Worm (Caenorhabditis elegans) whole organism, L1 larva: ENCODE measurements around the gene hda-2.

Source experiments
- C04F5.9 ChIP-seq: sonication (generic microtip); optimal IDR thresholded peaks from 2 replicates; lab custom pipeline; 2016; ENCODE audit warnings: missing genetic modification characterization, missing compliant biosample characterization
- F16B12.6 ChIP-seq: fragments of 150-350 bp; optimal IDR thresholded peaks from 2 replicates; lab custom pipeline; 2014; ENCODE audit warnings: missing biosample characterization, missing genetic modification characterization
- Y116A8C.19 ChIP-seq: sonication (generic microtip); optimal IDR thresholded peaks from 2 replicates; lab custom pipeline; 2016; ENCODE audit warnings: missing compliant biosample characterization, missing genetic modification characterization, borderline replicate concordance
- ama-1 ChIP-seq: fragments of 150-350 bp; optimal IDR thresholded peaks from 2 replicates; lab custom pipeline; 2014
- blmp-1 ChIP-seq: fragments of 150-350 bp; optimal IDR thresholded peaks from 2 replicates; lab custom pipeline; 2014; ENCODE audit warnings: missing biosample characterization, missing genetic modification characterization
- ceh-63 ChIP-seq: fragments of 200-800 bp; sonication (Bioruptor generic); optimal IDR thresholded peaks from 2 replicates; lab custom pipeline; 2018; ENCODE audit warnings: mild to moderate bottlenecking, missing genetic modification characterization, missing compliant biosample characterization
- ceh-82 ChIP-seq, 3 experiments: fragments of 150-350 bp in 1 of 3; sonication (generic microtip) in 2 of 3; optimal IDR thresholded peaks; 2 replicates each; lab custom pipeline; 2014 to 2017; ENCODE audit warnings: missing biosample characterization in 3 of 3, missing genetic modification characterization in 3 of 3
- ceh-90 ChIP-seq: sonication (generic microtip); optimal IDR thresholded peaks from 2 replicates; lab custom pipeline; 2016; ENCODE audit warnings: missing genetic modification characterization, missing compliant biosample characterization
- dsc-1 ChIP-seq: sonication (generic microtip); optimal IDR thresholded peaks from 2 replicates; lab custom pipeline; 2016; ENCODE audit warnings: mild to moderate bottlenecking, missing genetic modification characterization, missing compliant biosample characterization
- efl-3 ChIP-seq: fragments of 200-800 bp; sonication (Bioruptor generic); optimal IDR thresholded peaks from 2 replicates; lab custom pipeline; 2018; ENCODE audit warnings: mild to moderate bottlenecking, missing genetic modification characterization, missing compliant biosample characterization
- egl-27 ChIP-seq, 2 experiments: fragments of 150-350 bp in 1 of 2; sonication (generic microtip); optimal IDR thresholded peaks; 3 replicates each; lab custom pipeline; 2017 to 2018; ENCODE audit warnings: missing biosample characterization in 2 of 2, missing genetic modification characterization in 2 of 2, missing genetic modification reagents in 2 of 2
- elt-2 ChIP-seq: sonication (generic microtip); optimal IDR thresholded peaks from 2 replicates; lab custom pipeline; 2016; ENCODE audit warnings: missing genetic modification characterization, mild to moderate bottlenecking, inconsistent platforms, missing compliant biosample characterization, missing genetic modification reagents
- elt-3 ChIP-seq, 6 experiments: fragments of 150-350 bp in 1 of 6; sonication (generic microtip); optimal IDR thresholded peaks; 2 replicates each; lab custom pipeline; 2017 to 2018; ENCODE audit warnings: missing biosample characterization in 6 of 6, missing genetic modification characterization in 6 of 6, inconsistent platforms in 1 of 6
- fkh-4 ChIP-seq: sonication (generic microtip); optimal IDR thresholded peaks from 2 replicates; lab custom pipeline; 2016; ENCODE audit warnings: missing compliant biosample characterization, missing genetic modification characterization, borderline replicate concordance
- fkh-8 ChIP-seq: sonication (generic microtip); optimal IDR thresholded peaks from 2 replicates; lab custom pipeline; 2016; ENCODE audit warnings: mild to moderate bottlenecking, missing genetic modification characterization, missing compliant biosample characterization
- fos-1 ChIP-seq: fragments of 150-350 bp; optimal IDR thresholded peaks from 2 replicates; lab custom pipeline; 2014; ENCODE audit warnings: missing biosample characterization, missing genetic modification characterization
- grh-1 ChIP-seq: fragments of 200-800 bp; sonication (Bioruptor generic); IDR thresholded peaks from 2 replicates; pipeline ENCODE4 v1.3.6; 2022; ENCODE audit warnings: missing genetic modification reagents, missing genetic modification characterization, missing compliant biosample characterization
- hpl-2 ChIP-seq: fragments of 150-350 bp; optimal IDR thresholded peaks from 2 replicates; lab custom pipeline; 2014; ENCODE audit warnings: missing biosample characterization, missing genetic modification reagents, missing genetic modification characterization
- isw-1 ChIP-seq: fragments of 200-800 bp; sonication (Bioruptor generic); IDR thresholded peaks from 2 replicates; pipeline ENCODE4 v1.3.6; 2022; ENCODE audit warnings: missing genetic modification characterization, missing compliant biosample characterization
- lin-13 ChIP-seq: fragments of 150-350 bp; optimal IDR thresholded peaks from 2 replicates; lab custom pipeline; 2014; ENCODE audit warnings: missing biosample characterization, missing genetic modification reagents, missing genetic modification characterization
- lin-14 ChIP-seq: fragments of 200-800 bp; sonication (Bioruptor generic); optimal IDR thresholded peaks from 2 replicates; lab custom pipeline; 2018; ENCODE audit warnings: mild to moderate bottlenecking, missing genetic modification characterization, moderate library complexity, missing compliant biosample characterization
- lin-15B ChIP-seq: fragments of 150-350 bp; sonication (generic microtip); optimal IDR thresholded peaks from 3 replicates; lab custom pipeline; 2014; ENCODE audit warnings: missing biosample characterization, missing genetic modification characterization
- mdl-1 ChIP-seq, 2 experiments: fragments of 150-350 bp; optimal IDR thresholded peaks; 2 replicates each; lab custom pipeline; 2014 to 2017; ENCODE audit warnings: missing biosample characterization in 2 of 2, missing genetic modification characterization in 2 of 2, inconsistent platforms in 1 of 2
- nhr-11 ChIP-seq: fragments of 150-350 bp; optimal IDR thresholded peaks from 2 replicates; lab custom pipeline; 2014; ENCODE audit warnings: missing biosample characterization, missing genetic modification characterization
- nhr-12 ChIP-seq: sonication (generic microtip); optimal IDR thresholded peaks from 2 replicates; lab custom pipeline; 2017; ENCODE audit warnings: missing biosample characterization, missing genetic modification characterization
- nhr-19 ChIP-seq: fragments of 200-800 bp; sonication (Bioruptor generic); conservative IDR thresholded peaks from 2 replicates; pipeline ENCODE4 v1.3.6; 2022; ENCODE audit warnings: missing genetic modification characterization, missing compliant biosample characterization
- nhr-20 ChIP-seq: sonication (generic microtip); optimal IDR thresholded peaks from 2 replicates; lab custom pipeline; 2016; ENCODE audit warnings: mild to moderate bottlenecking, missing genetic modification characterization, missing compliant biosample characterization
- nhr-237 ChIP-seq: fragments of 150-350 bp; optimal IDR thresholded peaks from 2 replicates; lab custom pipeline; 2014; ENCODE audit warnings: missing biosample characterization, missing genetic modification characterization
- nhr-47 ChIP-seq: sonication (generic microtip); optimal IDR thresholded peaks from 2 replicates; lab custom pipeline; 2016; ENCODE audit warnings: mild to moderate bottlenecking, missing genetic modification characterization, moderate library complexity, missing compliant biosample characterization
- nhr-71 ChIP-seq: sonication (generic microtip); optimal IDR thresholded peaks from 2 replicates; lab custom pipeline; 2016; ENCODE audit warnings: mild to moderate bottlenecking, missing genetic modification characterization, moderate library complexity, missing compliant biosample characterization
- nhr-76 ChIP-seq: sonication (generic microtip); optimal IDR thresholded peaks from 2 replicates; lab custom pipeline; 2017; ENCODE audit warnings: missing biosample characterization, missing genetic modification characterization
- nhr-85 ChIP-seq: sonication (generic microtip); peaks from one replicate; lab custom pipeline; 2016; ENCODE audit warnings: missing genetic modification characterization, inconsistent platforms, missing compliant biosample characterization
- nhr-90 ChIP-seq: sonication (generic microtip); optimal IDR thresholded peaks from 2 replicates; lab custom pipeline; 2016; ENCODE audit warnings: mild to moderate bottlenecking, missing genetic modification characterization, missing compliant biosample characterization; ENCODE audit not compliant: poor library complexity
- pqm-1 ChIP-seq: sonication (generic microtip); optimal IDR thresholded peaks from 3 replicates; lab custom pipeline; 2017; ENCODE audit warnings: missing biosample characterization, missing genetic modification characterization
- skn-1 ChIP-seq: fragments of 150-350 bp; optimal IDR thresholded peaks from 2 replicates; lab custom pipeline; 2014; ENCODE audit warnings: missing biosample characterization, missing genetic modification characterization
- snu-23 ChIP-seq: sonication (generic microtip); optimal IDR thresholded peaks from 2 replicates; lab custom pipeline; 2016; ENCODE audit warnings: missing genetic modification characterization, missing compliant biosample characterization
- sox-4 ChIP-seq: sonication (generic microtip); optimal IDR thresholded peaks from 2 replicates; lab custom pipeline; 2016; ENCODE audit warnings: missing genetic modification characterization, missing compliant biosample characterization
- sptf-1 ChIP-seq: fragments of 150-350 bp; optimal IDR thresholded peaks from 2 replicates; lab custom pipeline; 2014; ENCODE audit warnings: missing biosample characterization, missing genetic modification characterization
- sup-37 ChIP-seq: fragments of 200-800 bp; sonication (Bioruptor generic); optimal IDR thresholded peaks from 2 replicates; lab custom pipeline; 2018; ENCODE audit warnings: mild to moderate bottlenecking, missing genetic modification characterization, missing compliant biosample characterization
- swsn-7 ChIP-seq: sonication (generic microtip); optimal IDR thresholded peaks from 2 replicates; lab custom pipeline; 2016; ENCODE audit warnings: missing genetic modification characterization, missing compliant biosample characterization
- tbx-2 ChIP-seq: sonication (generic microtip); optimal IDR thresholded peaks from 2 replicates; lab custom pipeline; 2016; ENCODE audit warnings: missing genetic modification characterization, missing compliant biosample characterization
- tlp-1 ChIP-seq: fragments of 150-350 bp; optimal IDR thresholded peaks from 2 replicates; lab custom pipeline; 2014; ENCODE audit warnings: missing biosample characterization, missing genetic modification characterization
- unc-30 ChIP-seq: sonication (generic microtip); optimal IDR thresholded peaks from 2 replicates; lab custom pipeline; 2017; ENCODE audit warnings: missing biosample characterization, missing genetic modification characterization
- unc-86 ChIP-seq: sonication (generic microtip); optimal IDR thresholded peaks from 2 replicates; lab custom pipeline; 2016; ENCODE audit warnings: missing genetic modification characterization, missing compliant biosample characterization
- vab-15 ChIP-seq: sonication (generic microtip); optimal IDR thresholded peaks from 2 replicates; lab custom pipeline; 2017; ENCODE audit warnings: missing genotype, mild to moderate bottlenecking, missing genetic modification characterization, missing compliant biosample characterization
- zag-1 ChIP-seq: fragments of 150-350 bp; optimal IDR thresholded peaks from 2 replicates; lab custom pipeline; 2014; ENCODE audit warnings: missing biosample characterization, missing genetic modification characterization
- zip-4 ChIP-seq: fragments of 200-800 bp; sonication (Bioruptor generic); optimal IDR thresholded peaks from 2 replicates; lab custom pipeline; 2018; ENCODE audit warnings: mild to moderate bottlenecking, missing genetic modification characterization, moderate library complexity, missing compliant biosample characterization

hda-2 gene

DNA sequence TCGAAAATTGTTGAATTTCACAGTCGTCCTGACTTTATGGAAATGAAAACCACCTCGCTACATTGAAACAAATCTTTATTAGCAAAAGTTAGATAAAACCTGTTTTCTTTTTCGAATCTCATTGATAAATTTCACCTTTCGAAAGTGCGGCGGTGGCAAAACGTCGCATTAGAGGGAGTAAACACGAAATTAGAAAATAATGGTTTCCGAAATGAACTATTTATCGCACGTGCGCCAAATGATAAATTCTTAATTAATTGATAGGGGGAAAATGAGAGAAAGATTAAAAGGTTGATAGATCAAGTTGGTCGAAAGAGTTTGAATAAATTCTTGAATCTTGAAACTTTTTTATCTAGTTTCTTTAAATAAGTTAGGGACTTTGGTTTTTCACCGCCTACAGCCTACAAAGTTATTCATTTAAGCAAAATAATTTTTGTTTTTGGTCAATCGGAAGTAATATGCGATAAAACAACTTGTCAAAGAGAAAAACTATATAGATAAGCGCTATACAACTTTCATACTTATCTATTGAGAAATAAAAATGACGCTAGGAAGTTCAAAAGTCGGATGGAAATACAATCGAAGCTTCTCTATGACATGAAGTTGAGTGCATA is 48.8 kb upstream of the hda-2 start:
- TF ChIP-seq nhr-12 (tag; lab: Kevin White, UChicago) (no peak), snu-23 (GFP tag; lab: Kevin White, UChicago) (peak; percentile 3), grh-1 (0 out of 2 replicates have a peak, but pooled peaks have one; percentile 18), ama-1 (lab: Kevin White, UChicago) (no peak), mdl-1 (tag; optimal IDR thresholded peaks at IDR 0.05; lab: Kevin White, UChicago) (no peak), elt-2 (peak; percentile 66), nhr-20 (tag; lab: Kevin White, UChicago) (peak; percentile 37), nhr-90 (tag; lab: Kevin White, UChicago) (no peak), nhr-85 (tag; lab: Kevin White, UChicago) (peak; percentile 86), vab-15 (tag; lab: Kevin White, UChicago) (no peak), lin-13 (GFP tag; lab: Kevin White, UChicago) (no peak), tbx-2 (tag; lab: Kevin White, UChicago) (peak; percentile 13), ceh-82 (tag; optimal IDR thresholded peaks at IDR 0.05; lab: Kevin White, UChicago) (no peak), lin-14 (peak; percentile 46), elt-3 (tag; optimal IDR thresholded peaks at IDR 0.05; lab: Kevin White, UChicago) (peak in 5 of 6 experiments; percentile 18 to 66 (median 33)), blmp-1 (tag; lab: Kevin White, UChicago) (peak; percentile 92), fkh-4 (tag; lab: Kevin White, UChicago) (no peak), nhr-76 (tag; lab: Kevin White, UChicago) (no peak), sup-37 (GFP tag; lab: Kevin White, UChicago) (no peak), nhr-71 (peak; percentile 37), ceh-90 (no peak)

DNA sequence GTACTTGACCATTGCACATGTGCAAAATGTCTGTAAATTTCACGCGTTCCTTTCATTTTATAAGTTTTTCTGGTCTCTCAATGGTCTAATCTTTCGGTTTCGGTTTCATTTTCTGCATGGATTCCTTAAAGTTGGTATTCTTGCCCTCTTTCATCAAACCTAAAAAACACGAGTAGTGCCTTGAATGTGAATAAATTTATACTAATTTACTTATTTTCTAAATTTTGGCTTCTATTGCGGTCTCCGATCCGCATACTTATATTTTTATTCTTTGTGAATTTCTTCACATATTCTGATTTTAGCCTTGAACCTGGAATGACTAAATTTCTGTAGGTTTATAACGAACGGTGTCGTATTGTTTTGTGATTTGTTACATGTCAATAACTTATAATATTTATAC is 43.6 kb upstream of the hda-2 start, which contains the start of gene pdha-1:
TSS of gene pdha-1 (plus strand) at position 301 of the 400 bp plus-strand sequence.
- TF ChIP-seq zip-4 (GFP tag; lab: Kevin White, UChicago) (no peak), unc-30 (tag; lab: Kevin White, UChicago) (no peak), isw-1 (no peak), pqm-1 (tag; lab: Kevin White, UChicago) (no peak), elt-2 (no peak), hpl-2 (GFP tag; lab: Kevin White, UChicago) (no peak), Y116A8C.19 (tag; lab: Kevin White, UChicago) (no peak), egl-27 (tag; optimal IDR thresholded peaks at IDR 0.05; lab: Kevin White, UChicago) (no peak), nhr-19 (GFP tag; lab: Robert Waterston, UW) (no peak), sptf-1 (no peak), nhr-237 (tag; lab: Kevin White, UChicago) (no peak), efl-3 (no peak)

DNA sequence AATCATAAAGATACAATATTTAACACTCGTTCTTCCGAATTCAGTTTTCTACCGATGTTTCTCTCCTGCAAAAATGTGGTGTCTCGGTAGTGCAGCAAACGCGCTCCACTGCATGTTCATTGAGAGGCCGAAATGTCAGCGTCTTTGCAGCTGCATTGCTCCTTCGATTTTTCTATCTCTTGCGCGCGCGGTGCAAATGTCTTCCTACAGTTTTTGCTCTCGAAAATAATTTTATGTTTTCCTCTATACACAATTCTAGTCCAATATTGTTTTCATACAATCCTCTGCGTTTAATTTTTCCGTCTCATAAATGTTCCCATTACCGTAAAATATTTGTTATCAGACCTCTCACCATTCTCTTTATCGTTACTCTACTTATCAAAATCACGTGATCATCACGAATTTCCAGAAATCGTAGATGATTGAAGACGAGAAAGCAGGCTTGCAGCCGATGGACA is 40.0 kb upstream of the hda-2 start, which contains the start of gene ufd-2:
TSS of gene ufd-2 (plus strand) at position 408 of the 458 bp plus-strand sequence.
- TF ChIP-seq C04F5.9 (tag; lab: Kevin White, UChicago), result peak; percentile 11
- peak; percentile 23 for TF ChIP-seq tlp-1 (tag; lab: Kevin White, UChicago)
- peak; percentile 60 for TF ChIP-seq nhr-85 (tag; lab: Kevin White, UChicago)
- TF ChIP-seq tbx-2 (tag; lab: Kevin White, UChicago), result no peak
- TF ChIP-seq fos-1 (tag; lab: Kevin White, UChicago), result peak; percentile 17
- TF ChIP-seq zag-1 (tag; lab: Kevin White, UChicago), result peak; percentile 5
- peak; percentile 89 for TF ChIP-seq skn-1 (tag; lab: Kevin White, UChicago)
- peak; percentile 46 for TF ChIP-seq unc-86 (tag; lab: Kevin White, UChicago)
- peak; percentile 22 for TF ChIP-seq isw-1
- no peak for TF ChIP-seq efl-3
- no peak for TF ChIP-seq ceh-63 (GFP tag; lab: Kevin White, UChicago)
- TF ChIP-seq nhr-47 (tag; lab: Kevin White, UChicago), result peak; percentile 64
- peak; percentile 53 for TF ChIP-seq elt-2
- TF ChIP-seq nhr-90 (tag; lab: Kevin White, UChicago), result peak; percentile 60
- no peak for TF ChIP-seq sox-4 (tag; lab: Kevin White, UChicago)
- peak; percentile 70 for TF ChIP-seq nhr-20 (tag; lab: Kevin White, UChicago)
- peak; percentile 70 for TF ChIP-seq fkh-8 (tag; lab: Kevin White, UChicago)
- TF ChIP-seq lin-15B (tag; lab: Kevin White, UChicago), result peak; percentile 90
- peak; percentile 30 for TF ChIP-seq dsc-1 (tag; lab: Kevin White, UChicago)
- peak; percentile 55 for TF ChIP-seq swsn-7
- TF ChIP-seq nhr-19 (GFP tag; lab: Robert Waterston, UW), result peak; percentile 44
- TF ChIP-seq lin-14, result peak; percentile 80
- no peak for TF ChIP-seq nhr-11 (tag; lab: Kevin White, UChicago)
- TF ChIP-seq lin-13 (GFP tag; lab: Kevin White, UChicago), result peak; percentile 53
- peak; percentile 66 for TF ChIP-seq F16B12.6
- TF ChIP-seq nhr-12 (tag; lab: Kevin White, UChicago), result no peak
- TF ChIP-seq mdl-1 (tag; optimal IDR thresholded peaks at IDR 0.05; lab: Kevin White, UChicago), result peak in 1 of 2 experiments; percentile 35
